Worm (Caenorhabditis elegans) whole organism, L3 larva: ENCODE results near the gene C05B5.16.

ENCODE experiments used
- ZK546.5 ChIP-seq: sonication (generic microtip); optimal IDR thresholded peaks from 2 replicates; lab custom pipeline; 2017; ENCODE audit warnings: missing biosample characterization, missing genetic modification characterization
- ama-1 ChIP-seq: fragments of 150-350 bp; optimal IDR thresholded peaks from 2 replicates; lab custom pipeline; 2018
- ceh-16 ChIP-seq: sonication (generic microtip); optimal IDR thresholded peaks from 2 replicates; lab custom pipeline; 2017; ENCODE audit warnings: missing biosample characterization, missing genetic modification characterization
- ceh-82 ChIP-seq: fragments of 150-350 bp; optimal IDR thresholded peaks from 2 replicates; lab custom pipeline; 2014; ENCODE audit warnings: missing biosample characterization, missing genetic modification characterization
- ceh-9 ChIP-seq: sonication (generic microtip); optimal IDR thresholded peaks from 2 replicates; lab custom pipeline; 2018; ENCODE audit warnings: missing biosample characterization, missing genetic modification characterization
- daf-12 ChIP-seq: fragments of 150-350 bp; optimal IDR thresholded peaks from 2 replicates; lab custom pipeline; 2014; ENCODE audit warnings: missing biosample characterization, missing genetic modification reagents, missing genetic modification characterization
- egl-27 ChIP-seq: sonication (generic microtip); optimal IDR thresholded peaks from 4 replicates; lab custom pipeline; 2017; ENCODE audit warnings: missing biosample characterization, missing genetic modification reagents, missing genetic modification characterization
- elt-1 ChIP-seq: fragments of 150-350 bp; optimal IDR thresholded peaks from 2 replicates; lab custom pipeline; 2014; ENCODE audit warnings: missing biosample characterization, missing genetic modification characterization
- elt-2 ChIP-seq: sonication (generic microtip); optimal IDR thresholded peaks from 2 replicates; lab custom pipeline; 2016; ENCODE audit warnings: missing genetic modification reagents, mild to moderate bottlenecking, missing genetic modification characterization, missing compliant biosample characterization
- elt-3 ChIP-seq, 3 experiments: fragments of 150-350 bp in 1 of 3; sonication (generic microtip) in 2 of 3; optimal IDR thresholded peaks; 2 replicates in 2 of 3; 4 replicates in 1 of 3; lab custom pipeline; 2014 to 2017; ENCODE audit warnings: missing biosample characterization in 3 of 3, missing genetic modification characterization in 3 of 3
- fkh-10 ChIP-seq: sonication (generic microtip); optimal IDR thresholded peaks from 2 replicates; lab custom pipeline; 2017; ENCODE audit warnings: missing biosample characterization, missing genetic modification reagents, missing genetic modification characterization
- fkh-2 ChIP-seq: fragments of 150-350 bp; optimal IDR thresholded peaks from 2 replicates; lab custom pipeline; 2014; ENCODE audit warnings: missing biosample characterization, missing genetic modification reagents, missing genetic modification characterization
- fos-1 ChIP-seq: fragments of 150-350 bp; optimal IDR thresholded peaks from 2 replicates; lab custom pipeline; 2014; ENCODE audit warnings: missing biosample characterization, missing genetic modification characterization
- hmg-11 ChIP-seq: sonication (generic microtip); optimal IDR thresholded peaks from 2 replicates; lab custom pipeline; 2016; ENCODE audit warnings: missing genetic modification characterization, missing compliant biosample characterization
- jun-1 ChIP-seq: fragments of 150-350 bp; optimal IDR thresholded peaks from 2 replicates; lab custom pipeline; 2014; ENCODE audit warnings: missing biosample characterization, missing genetic modification reagents, missing genetic modification characterization
- lin-15B ChIP-seq: fragments of 150-350 bp; optimal IDR thresholded peaks from 2 replicates; lab custom pipeline; 2014; ENCODE audit warnings: missing biosample characterization, missing genetic modification characterization
- lin-39 ChIP-seq: fragments of 150-350 bp; optimal IDR thresholded peaks from 2 replicates; lab custom pipeline; 2018; ENCODE audit warnings: missing biosample characterization, missing genetic modification reagents, missing genetic modification characterization
- lsy-12 ChIP-seq: sonication (generic microtip); optimal IDR thresholded peaks from 2 replicates; lab custom pipeline; 2016; ENCODE audit warnings: mild to moderate bottlenecking, missing genetic modification characterization, missing compliant biosample characterization
- mdl-1 ChIP-seq: fragments of 150-350 bp; optimal IDR thresholded peaks from 2 replicates; lab custom pipeline; 2014; ENCODE audit warnings: missing biosample characterization, missing genetic modification characterization
- nhr-11 ChIP-seq: fragments of 150-350 bp; optimal IDR thresholded peaks from 2 replicates; lab custom pipeline; 2014; ENCODE audit warnings: missing biosample characterization, missing genetic modification characterization
- nhr-12 ChIP-seq: fragments of 150-350 bp; optimal IDR thresholded peaks from 2 replicates; lab custom pipeline; 2014; ENCODE audit warnings: missing biosample characterization, missing genetic modification characterization
- nhr-237 ChIP-seq: fragments of 150-350 bp; optimal IDR thresholded peaks from 2 replicates; lab custom pipeline; 2014; ENCODE audit warnings: missing biosample characterization, missing genetic modification characterization
- nhr-25 ChIP-seq: sonication (generic microtip); optimal IDR thresholded peaks from 2 replicates; lab custom pipeline; 2017; ENCODE audit warnings: missing biosample characterization, missing genetic modification characterization
- nhr-28 ChIP-seq: fragments of 150-350 bp; optimal IDR thresholded peaks from 2 replicates; lab custom pipeline; 2014; ENCODE audit warnings: missing biosample characterization, missing genetic modification characterization
- nhr-43 ChIP-seq: sonication (generic microtip); optimal IDR thresholded peaks from 2 replicates; lab custom pipeline; 2016; ENCODE audit warnings: mild to moderate bottlenecking, missing genetic modification characterization, missing compliant biosample characterization; ENCODE audit not compliant: poor library complexity, severe bottlenecking
- nhr-67 ChIP-seq: fragments of 150-350 bp; optimal IDR thresholded peaks from 2 replicates; lab custom pipeline; 2014; ENCODE audit warnings: missing biosample characterization, missing genetic modification characterization
- nhr-77 ChIP-seq: fragments of 150-350 bp; optimal IDR thresholded peaks from 2 replicates; lab custom pipeline; 2014; ENCODE audit warnings: missing biosample characterization, missing genetic modification characterization
- pqm-1 ChIP-seq: fragments of 150-350 bp; optimal IDR thresholded peaks from 2 replicates; lab custom pipeline; 2017; ENCODE audit warnings: missing biosample characterization, missing genetic modification characterization, inconsistent platforms
- skn-1 ChIP-seq: fragments of 150-350 bp; optimal IDR thresholded peaks from 2 replicates; lab custom pipeline; 2014; ENCODE audit warnings: missing biosample characterization, missing genetic modification characterization
- snpc-4 ChIP-seq: fragments of 150-350 bp; optimal IDR thresholded peaks from 2 replicates; lab custom pipeline; 2014; ENCODE audit warnings: missing biosample characterization, missing genetic modification characterization
- tbx-2 ChIP-seq: sonication (generic microtip); optimal IDR thresholded peaks from 2 replicates; lab custom pipeline; 2016; ENCODE audit warnings: mild to moderate bottlenecking, missing genetic modification characterization, missing compliant biosample characterization
- unc-39 ChIP-seq: sonication (generic microtip); optimal IDR thresholded peaks from 4 replicates; lab custom pipeline; 2017; ENCODE audit warnings: missing biosample characterization, missing genetic modification characterization
- unc-62 ChIP-seq: fragments of 150-350 bp; sonication (generic microtip); optimal IDR thresholded peaks from 4 replicates; lab custom pipeline; 2014; ENCODE audit warnings: missing biosample characterization, missing genetic modification reagents, missing genetic modification characterization
- zag-1 ChIP-seq: fragments of 150-350 bp; optimal IDR thresholded peaks from 2 replicates; lab custom pipeline; 2014; ENCODE audit warnings: missing biosample characterization, missing genetic modification characterization
- ztf-11 ChIP-seq: fragments of 150-350 bp; optimal IDR thresholded peaks from 2 replicates; lab custom pipeline; 2014; ENCODE audit warnings: missing biosample characterization, missing genetic modification characterization

Gene C05B5.16

ce11 chrIII:10033213-10033612, 21.0 kb downstream of the C05B5.16 start, which contains the start of gene M04D8.5:
M04D8.5 (minus strand) TSS chrIII:10033313.
- TF ChIP-seq ZK546.5: no peak
- TF ChIP-seq fos-1 (tag; lab: Kevin White, UChicago): no peak
- TF ChIP-seq elt-2 (tag; lab: Kevin White, UChicago): no peak
- TF ChIP-seq nhr-67 (tag; lab: Kevin White, UChicago): no peak
- TF ChIP-seq skn-1 (tag; lab: Kevin White, UChicago): no peak
- TF ChIP-seq mdl-1: no peak
- no peak for TF ChIP-seq fkh-2 (tag; lab: Kevin White, UChicago)
- TF ChIP-seq zag-1 (tag; lab: Kevin White, UChicago): no peak
- TF ChIP-seq lin-15B (tag; lab: Kevin White, UChicago): no peak
- no peak for TF ChIP-seq ztf-11 (tag; lab: Kevin White, UChicago)
- TF ChIP-seq lsy-12 (tag; lab: Kevin White, UChicago): no peak
- no peak for TF ChIP-seq unc-39 (tag; lab: Kevin White, UChicago)

- TF ChIP-seq unc-39 (tag; lab: Kevin White, UChicago): no peak
Measured at ce11 chrIII:10033881-10034280, 21.6 kb downstream of the C05B5.16 start, which contains the start of gene M04D8.8. M04D8.8 (plus strand) TSS chrIII:10034181.

- TF ChIP-seq nhr-11 (tag; lab: Kevin White, UChicago) (peak; percentile 79), unc-62 (GFP tag; lab: Kevin White, UChicago) (no peak), nhr-28 (tag; lab: Kevin White, UChicago) (no peak), nhr-237 (no peak), elt-1 (tag; lab: Kevin White, UChicago) (no peak), nhr-77 (tag; lab: Kevin White, UChicago) (no peak), ceh-9 (tag; lab: Kevin White, UChicago) (no peak)
- TF ChIP-seq, all 47 proteins: peak for 1
Measured at ce11 chrIII:10035783-10036182, 23.5 kb downstream of the C05B5.16 start, which contains the start of gene xbx-3. xbx-3 (plus strand) TSS chrIII:10035945.

ce11 chrIII:10037150-10037549, 24.9 kb downstream of the C05B5.16 start, which contains the start of gene M04D8.7:
M04D8.7 (plus strand) TSS chrIII:10037450.
- TF ChIP-seq fkh-10 (GFP tag; lab: Kevin White, UChicago): peak; percentile 1
- no peak for TF ChIP-seq ceh-16 (tag; lab: Kevin White, UChicago)

ce11 chrIII:10040013-10040412, 27.8 kb downstream of the C05B5.16 start, which contains the start of gene T16G12.7:
T16G12.7 (minus strand) TSS chrIII:10040113.
- TF ChIP-seq ceh-82 (tag; lab: Kevin White, UChicago) (no peak), elt-3 (tag; optimal IDR thresholded peaks at IDR 0.05; lab: Kevin White, UChicago) (no peak), snpc-4 (tag; lab: Kevin White, UChicago) (no peak), fkh-2 (tag; lab: Kevin White, UChicago) (no peak), egl-27 (tag; lab: Kevin White, UChicago) (no peak), jun-1 (tag; lab: Kevin White, UChicago) (no peak), nhr-25 (tag; lab: Kevin White, UChicago) (no peak), nhr-28 (tag; lab: Kevin White, UChicago) (no peak), nhr-77 (tag; lab: Kevin White, UChicago) (no peak), skn-1 (tag; lab: Kevin White, UChicago) (no peak), hmg-11 (no peak), unc-39 (tag; lab: Kevin White, UChicago) (no peak), daf-12 (tag; lab: Kevin White, UChicago) (no peak)

ce11 chrIII:10049682-10050081, 37.4 kb downstream of the C05B5.16 start, which contains the start of gene T16G12.1:
T16G12.1 (minus strand) TSS chrIII:10049857.
- no peak for TF ChIP-seq elt-1 (tag; lab: Kevin White, UChicago)
- TF ChIP-seq elt-2 (tag; lab: Kevin White, UChicago): peak; percentile 82
- TF ChIP-seq lin-39 (tag; lab: Kevin White, UChicago): no peak
- no peak for TF ChIP-seq nhr-43
- no peak for TF ChIP-seq nhr-77 (tag; lab: Kevin White, UChicago)
- TF ChIP-seq nhr-25 (tag; lab: Kevin White, UChicago): no peak
- TF ChIP-seq jun-1 (tag; lab: Kevin White, UChicago): no peak
- no peak for TF ChIP-seq ZK546.5
- no peak for TF ChIP-seq fos-1 (tag; lab: Kevin White, UChicago)
- no peak for TF ChIP-seq tbx-2 (tag; lab: Kevin White, UChicago)
- TF ChIP-seq ama-1 (lab: Kevin White, UChicago): no peak
- no peak for TF ChIP-seq nhr-12 (tag; lab: Kevin White, UChicago)
- peak; percentile 60 for TF ChIP-seq pqm-1 (tag; lab: Kevin White, UChicago)
- TF ChIP-seq fkh-2 (tag; lab: Kevin White, UChicago): no peak
